Worm (Caenorhabditis elegans): ENCODE measurements around the gene K02E2.7.

The K02E2.7 gene

DNA sequence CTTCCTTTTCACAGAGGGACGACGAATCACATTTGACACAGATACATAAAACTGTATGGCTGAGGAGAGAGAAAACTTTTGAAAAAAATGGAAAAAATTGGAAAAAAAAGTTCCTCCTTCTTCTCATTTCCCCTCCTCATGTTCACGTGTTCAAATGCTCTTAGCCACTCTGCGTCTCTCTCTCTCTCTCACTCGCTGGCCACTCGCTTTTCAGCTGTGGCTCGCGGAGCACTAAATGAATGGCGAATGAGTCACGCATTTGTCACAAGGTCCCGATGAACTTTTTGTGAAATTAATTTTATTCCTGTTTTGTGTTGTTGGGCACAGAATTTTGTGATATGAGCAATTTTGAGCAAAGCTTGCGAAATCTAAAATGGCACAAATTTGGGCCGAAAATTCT lies 31.0 kb upstream of the K02E2.7 start:
- TF ChIP-seq ets-7 (tag; optimal IDR thresholded peaks at IDR 0.05) (no peak), tbx-37 (GFP tag; conservative IDR thresholded peaks at IDR 0.05) (no peak), ceh-36 (tag; optimal IDR thresholded peaks at IDR 0.05) (no peak), pes-1 (GFP tag; IDR thresholded peaks at IDR 0.05) (no peak), hnd-1 (tag; optimal IDR thresholded peaks at IDR 0.05) (no peak), ceh-13 (GFP tag; optimal IDR thresholded peaks at IDR 0.05) (no peak), B0310.2 (tag; optimal IDR thresholded peaks at IDR 0.05) (no peak), flt-1 (GFP tag; IDR thresholded peaks at IDR 0.05) (no peak), ama-1 (optimal IDR thresholded peaks at IDR 0.05) (no peak), sea-1 (GFP tag; conservative IDR thresholded peaks at IDR 0.05) (no peak), scrt-1 (GFP tag; IDR thresholded peaks at IDR 0.05) (no peak), F13C5.2 (tag; optimal IDR thresholded peaks at IDR 0.05) (no peak), tra-4 (tag; optimal IDR thresholded peaks at IDR 0.05) (no peak), hmg-4 (GFP tag; optimal IDR thresholded peaks at IDR 0.05) (no peak), aly-1 (tag; optimal IDR thresholded peaks at IDR 0.05) (no peak), tbx-11 (GFP tag; IDR thresholded peaks at IDR 0.05) (no peak)

ce11 chrV:20416790-20417189 lies 29.9 kb upstream of the K02E2.7 start:
- no peak for TF ChIP-seq tra-4 (tag; optimal IDR thresholded peaks at IDR 0.05)
- no peak for TF ChIP-seq pes-1 (GFP tag; IDR thresholded peaks at IDR 0.05)
- no peak for TF ChIP-seq F13C5.2 (tag; optimal IDR thresholded peaks at IDR 0.05)
- no peak for TF ChIP-seq hmbx-1 (tag; optimal IDR thresholded peaks at IDR 0.05)
- no peak for TF ChIP-seq ama-1 (optimal IDR thresholded peaks at IDR 0.05)
- no peak for TF ChIP-seq aly-1 (tag; optimal IDR thresholded peaks at IDR 0.05)
- no peak for TF ChIP-seq tbx-37 (GFP tag; conservative IDR thresholded peaks at IDR 0.05)
- TF ChIP-seq flt-1 (GFP tag; IDR thresholded peaks at IDR 0.05): no peak
- TF ChIP-seq ets-7 (tag; optimal IDR thresholded peaks at IDR 0.05): no peak
- TF ChIP-seq scrt-1 (GFP tag; IDR thresholded peaks at IDR 0.05): no peak
- TF ChIP-seq ceh-36 (tag; optimal IDR thresholded peaks at IDR 0.05): no peak
- TF ChIP-seq tbx-11 (GFP tag; IDR thresholded peaks at IDR 0.05): no peak
- no peak for TF ChIP-seq B0310.2 (tag; optimal IDR thresholded peaks at IDR 0.05)
- TF ChIP-seq sea-1 (GFP tag; conservative IDR thresholded peaks at IDR 0.05): no peak
- TF ChIP-seq hnd-1 (tag; optimal IDR thresholded peaks at IDR 0.05): no peak
- TF ChIP-seq ceh-13 (GFP tag; optimal IDR thresholded peaks at IDR 0.05): no peak
- TF ChIP-seq hmg-4 (GFP tag; optimal IDR thresholded peaks at IDR 0.05): no peak

DNA sequence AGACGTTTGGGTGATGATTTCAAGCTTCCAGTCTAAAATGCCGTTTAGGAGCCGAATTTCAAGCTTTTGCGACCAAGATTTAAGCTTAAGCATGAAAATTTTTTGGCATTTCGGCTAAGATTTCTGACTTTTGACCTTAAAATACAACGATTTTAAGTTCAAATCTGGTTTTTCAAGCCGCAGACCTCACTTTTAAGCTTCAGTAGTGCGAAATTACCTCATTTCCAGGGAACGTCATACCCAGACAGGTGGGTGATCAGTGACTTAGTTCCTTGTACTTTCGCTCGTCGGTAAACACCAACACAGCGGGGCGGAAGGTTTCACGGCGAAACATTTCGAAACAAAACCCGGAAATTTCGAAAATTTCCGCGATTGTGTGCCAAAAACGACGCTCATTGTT lies 29.5 kb upstream of the K02E2.7 start:
- TF ChIP-seq ceh-13 (GFP tag; optimal IDR thresholded peaks at IDR 0.05) (no peak), ets-7 (tag; optimal IDR thresholded peaks at IDR 0.05) (no peak), hmg-4 (GFP tag; optimal IDR thresholded peaks at IDR 0.05) (no peak), sea-1 (GFP tag; conservative IDR thresholded peaks at IDR 0.05) (no peak), ama-1 (optimal IDR thresholded peaks at IDR 0.05) (no peak), B0310.2 (tag; optimal IDR thresholded peaks at IDR 0.05) (no peak), scrt-1 (GFP tag; IDR thresholded peaks at IDR 0.05) (no peak), ceh-36 (tag; optimal IDR thresholded peaks at IDR 0.05) (no peak), tbx-11 (GFP tag; IDR thresholded peaks at IDR 0.05) (no peak), F13C5.2 (tag; optimal IDR thresholded peaks at IDR 0.05) (no peak), flt-1 (GFP tag; IDR thresholded peaks at IDR 0.05) (no peak), hmbx-1 (tag; optimal IDR thresholded peaks at IDR 0.05) (no peak), aly-1 (tag; optimal IDR thresholded peaks at IDR 0.05) (no peak), pes-1 (GFP tag; IDR thresholded peaks at IDR 0.05) (no peak), hnd-1 (tag; optimal IDR thresholded peaks at IDR 0.05) (no peak), tra-4 (tag; optimal IDR thresholded peaks at IDR 0.05) (no peak)

DNA sequence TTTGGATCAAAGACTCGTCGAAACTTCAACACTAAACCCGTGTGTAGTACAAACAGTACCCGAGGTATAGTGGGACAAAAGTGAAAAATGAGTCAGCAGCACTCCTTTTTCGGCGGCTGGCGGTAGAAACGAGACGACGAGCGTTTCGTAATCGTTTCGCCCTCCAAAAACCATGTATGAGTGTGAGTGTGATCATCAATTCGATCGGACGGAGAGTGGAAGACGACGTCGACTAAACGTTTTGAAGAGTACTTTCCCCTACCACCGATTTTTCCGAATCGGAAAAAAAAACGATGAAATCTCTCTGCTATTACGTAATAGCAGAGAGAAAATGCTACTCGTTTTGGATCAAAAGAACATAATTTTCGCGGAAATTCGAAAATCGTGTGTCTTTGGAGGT lies 28.6 kb upstream of the K02E2.7 start:
- TF ChIP-seq ets-7 (tag; optimal IDR thresholded peaks at IDR 0.05) (no peak), pes-1 (GFP tag; IDR thresholded peaks at IDR 0.05) (no peak)

ce11 chrV:20413936-20414335 lies 27.1 kb upstream of the K02E2.7 start:
- TF ChIP-seq hmg-4 (GFP tag; optimal IDR thresholded peaks at IDR 0.05): no peak
- no peak for TF ChIP-seq ets-7 (tag; optimal IDR thresholded peaks at IDR 0.05)
- TF ChIP-seq scrt-1 (GFP tag; IDR thresholded peaks at IDR 0.05): no peak
- TF ChIP-seq pes-1 (GFP tag; IDR thresholded peaks at IDR 0.05): no peak
- TF ChIP-seq hnd-1 (tag; optimal IDR thresholded peaks at IDR 0.05): no peak
- TF ChIP-seq B0310.2 (tag; optimal IDR thresholded peaks at IDR 0.05): no peak
- no peak for TF ChIP-seq tbx-37 (GFP tag; conservative IDR thresholded peaks at IDR 0.05)
- no peak for TF ChIP-seq sea-1 (GFP tag; conservative IDR thresholded peaks at IDR 0.05)
- no peak for TF ChIP-seq ceh-36 (tag; optimal IDR thresholded peaks at IDR 0.05)
- TF ChIP-seq tra-4 (tag; optimal IDR thresholded peaks at IDR 0.05): no peak
- no peak for TF ChIP-seq tbx-11 (GFP tag; IDR thresholded peaks at IDR 0.05)
- no peak for TF ChIP-seq flt-1 (GFP tag; IDR thresholded peaks at IDR 0.05)

- TF ChIP-seq tbx-37 (GFP tag; conservative IDR thresholded peaks at IDR 0.05) (no peak), scrt-1 (GFP tag; IDR thresholded peaks at IDR 0.05) (no peak), pes-1 (GFP tag; IDR thresholded peaks at IDR 0.05) (no peak)
Observed at ce11 chrV:20413426-20413825, 26.6 kb upstream of the K02E2.7 start.

- no peak for TF ChIP-seq ceh-36 (tag; optimal IDR thresholded peaks at IDR 0.05)
- TF ChIP-seq flt-1 (GFP tag; IDR thresholded peaks at IDR 0.05): no peak
- TF ChIP-seq tbx-37 (GFP tag; conservative IDR thresholded peaks at IDR 0.05): no peak
- TF ChIP-seq pes-1 (GFP tag; IDR thresholded peaks at IDR 0.05): no peak
- TF ChIP-seq tra-4 (tag; optimal IDR thresholded peaks at IDR 0.05): no peak
- no peak for TF ChIP-seq tbx-11 (GFP tag; IDR thresholded peaks at IDR 0.05)
- no peak for TF ChIP-seq aly-1 (tag; optimal IDR thresholded peaks at IDR 0.05)
- no peak for TF ChIP-seq ama-1 (optimal IDR thresholded peaks at IDR 0.05)
- no peak for TF ChIP-seq B0310.2 (tag; optimal IDR thresholded peaks at IDR 0.05)
- no peak for TF ChIP-seq F13C5.2 (tag; optimal IDR thresholded peaks at IDR 0.05)
- no peak for TF ChIP-seq hmg-4 (GFP tag; optimal IDR thresholded peaks at IDR 0.05)
Observed at ce11 chrV:20412225-20412624, 25.4 kb upstream of the K02E2.7 start.

DNA sequence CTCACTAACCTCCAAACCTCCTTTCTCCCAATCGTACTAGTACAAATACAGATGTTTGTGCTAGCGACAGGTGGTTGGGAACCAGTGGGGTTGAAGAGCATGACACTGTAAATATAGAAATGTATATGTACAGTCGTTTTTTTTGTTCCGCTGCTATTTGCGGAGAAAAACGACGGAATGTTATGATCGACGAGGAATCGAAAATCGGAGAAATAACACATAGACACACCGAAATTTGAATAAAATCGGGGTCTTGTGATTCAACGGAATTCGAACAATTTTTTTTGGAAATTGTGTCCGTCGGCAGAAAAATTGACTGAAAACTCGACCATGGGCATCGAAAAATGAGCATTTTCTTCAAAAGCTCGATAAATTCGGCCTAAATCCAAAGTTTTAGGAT lies 24.8 kb upstream of the K02E2.7 start, which contains the start of gene F53H2.3:
F53H2.3 (minus strand) TSS at position 101 of the 400 bp plus-strand sequence.
- no peak for TF ChIP-seq hmg-4 (GFP tag; optimal IDR thresholded peaks at IDR 0.05)
- TF ChIP-seq ets-7 (tag; optimal IDR thresholded peaks at IDR 0.05): no peak
- TF ChIP-seq hmbx-1 (tag; optimal IDR thresholded peaks at IDR 0.05): no peak
- TF ChIP-seq tra-4 (tag; optimal IDR thresholded peaks at IDR 0.05): no peak
- no peak for TF ChIP-seq F13C5.2 (tag; optimal IDR thresholded peaks at IDR 0.05)
- no peak for TF ChIP-seq ama-1 (optimal IDR thresholded peaks at IDR 0.05)
- no peak for TF ChIP-seq hnd-1 (tag; optimal IDR thresholded peaks at IDR 0.05)
- TF ChIP-seq aly-1 (tag; optimal IDR thresholded peaks at IDR 0.05): no peak
- no peak for TF ChIP-seq B0310.2 (tag; optimal IDR thresholded peaks at IDR 0.05)
- no peak for TF ChIP-seq ceh-36 (tag; optimal IDR thresholded peaks at IDR 0.05)
- TF ChIP-seq scrt-1 (GFP tag; IDR thresholded peaks at IDR 0.05): no peak
- no peak for TF ChIP-seq tbx-11 (GFP tag; IDR thresholded peaks at IDR 0.05)

Data from whole organism, early embryonic.